Worm (Caenorhabditis elegans): ENCODE data around the gene acl-2.
A peak's percentile ranks its signal among the peaks of the same experiment; 100 is the strongest.

The acl-2 gene

ce11 chrV:10042254-10042653 is 11.4 kb upstream of the acl-2 start (continued):
- no peak for TF ChIP-seq pha-4 (GFP tag; IDR thresholded peaks at IDR 0.05)
- TF ChIP-seq pha-4 (tag; optimal IDR thresholded peaks at IDR 0.05): no peak
- TF ChIP-seq nhr-77 (tag; optimal IDR thresholded peaks at IDR 0.05): no peak
- TF ChIP-seq lin-13 (GFP tag; optimal IDR thresholded peaks at IDR 0.05): no peak
- TF ChIP-seq ama-1 (optimal IDR thresholded peaks at IDR 0.05): no peak
- no peak for TF ChIP-seq egl-43 (GFP tag; IDR thresholded peaks at IDR 0.05)
- TF ChIP-seq cey-2 (tag; optimal IDR thresholded peaks at IDR 0.05; ENCODE audit: borderline replicate concordance, insufficient read depth): no peak
- TF ChIP-seq Y105C5A.15 (GFP tag; IDR thresholded peaks at IDR 0.05): no peak
- TF ChIP-seq unc-130 (GFP tag; optimal IDR thresholded peaks at IDR 0.05): no peak
- TF ChIP-seq F49E8.2 (tag; optimal IDR thresholded peaks at IDR 0.05; ENCODE audit: borderline replicate concordance): no peak
- TF ChIP-seq zfp-2 (tag; optimal IDR thresholded peaks at IDR 0.05): no peak
- no peak for TF ChIP-seq ceh-44 (GFP tag; IDR thresholded peaks at IDR 0.05)
- no peak for TF ChIP-seq lir-3 (tag; optimal IDR thresholded peaks at IDR 0.05)
- peak; percentile 46 for TF ChIP-seq nhr-11 (tag; optimal IDR thresholded peaks at IDR 0.05)
- TF ChIP-seq attf-4 (tag; optimal IDR thresholded peaks at IDR 0.05): no peak
- TF ChIP-seq sdz-12 (GFP tag; optimal IDR thresholded peaks at IDR 0.05): no peak
- TF ChIP-seq lin-38 (GFP tag; IDR thresholded peaks at IDR 0.05): no peak
- no peak for TF ChIP-seq mxl-2 (GFP tag; conservative IDR thresholded peaks at IDR 0.05)
- TF ChIP-seq spr-3 (GFP tag; optimal IDR thresholded peaks at IDR 0.05): peak; percentile 49
- TF ChIP-seq ceh-20 (GFP tag; IDR thresholded peaks at IDR 0.05): peak; percentile 71
- peak in 1 of 2 experiments; percentile 47 for TF ChIP-seq hif-1 (tag; optimal IDR thresholded peaks at IDR 0.05)
- no peak for TF ChIP-seq ceh-32 (tag; optimal IDR thresholded peaks at IDR 0.05; ENCODE audit: poor library complexity)
- no peak for TF ChIP-seq skn-1 (tag; optimal IDR thresholded peaks at IDR 0.05)
- peak; percentile 50; the same call in 1 of the 2 replicates for TF ChIP-seq ctbp-1 (GFP tag; IDR thresholded peaks at IDR 0.05)
- TF ChIP-seq hlh-11 (tag; optimal IDR thresholded peaks at IDR 0.05): peak; percentile 66
- TF ChIP-seq set-16 (GFP tag; IDR thresholded peaks at IDR 0.05): no peak
- no peak for TF ChIP-seq nhr-76 (tag; optimal IDR thresholded peaks at IDR 0.05)
- TF ChIP-seq nhr-41 (GFP tag; IDR thresholded peaks at IDR 0.05): no peak
- 0 out of 2 replicates have a peak, but pooled peaks have one; percentile 48 for TF ChIP-seq zfp-3 (GFP tag; conservative IDR thresholded peaks at IDR 0.05)
- TF ChIP-seq F26F4.8 (GFP tag; conservative IDR thresholded peaks at IDR 0.05): no peak
- no peak for TF ChIP-seq ceh-62 (tag; optimal IDR thresholded peaks at IDR 0.05)
- TF ChIP-seq hmg-1.1 (GFP tag; IDR thresholded peaks at IDR 0.05): peak; percentile 78
- no peak for TF ChIP-seq ceh-82 (tag; optimal IDR thresholded peaks at IDR 0.05)
- no peak for TF ChIP-seq mep-1 (tag; optimal IDR thresholded peaks at IDR 0.05)
- peak; percentile 51 for TF ChIP-seq rbr-2 (tag; optimal IDR thresholded peaks at IDR 0.05)
- no peak for TF ChIP-seq snpc-4 (tag; optimal IDR thresholded peaks at IDR 0.05)
- no peak for TF ChIP-seq dmd-8 (GFP tag; IDR thresholded peaks at IDR 0.05)
- no peak for TF ChIP-seq T20F7.1 (GFP tag; optimal IDR thresholded peaks at IDR 0.05)
- no peak for TF ChIP-seq php-3 (GFP tag; IDR thresholded peaks at IDR 0.05)
- no peak for TF ChIP-seq gei-8 (GFP tag; optimal IDR thresholded peaks at IDR 0.05)
- TF ChIP-seq unc-62 (GFP tag; optimal IDR thresholded peaks at IDR 0.05 in 1 of 2): peak in 1 of 2 experiments; percentile 97
- no peak for TF ChIP-seq unc-62 (tag; optimal IDR thresholded peaks at IDR 0.05)
- no peak for TF ChIP-seq Y48G9A.11 (GFP tag; IDR thresholded peaks at IDR 0.05)
- TF ChIP-seq F10B5.3 (tag; optimal IDR thresholded peaks at IDR 0.05): no peak
- TF ChIP-seq mdt-29 (GFP tag; IDR thresholded peaks at IDR 0.05): no peak
- no peak for TF ChIP-seq madf-5 (GFP tag; IDR thresholded peaks at IDR 0.05)
- no peak for TF ChIP-seq tag-97 (GFP tag; IDR thresholded peaks at IDR 0.05)
- no peak for TF ChIP-seq ztf-11 (tag; optimal IDR thresholded peaks at IDR 0.05)
- TF ChIP-seq duxl-1 (tag; optimal IDR thresholded peaks at IDR 0.05; ENCODE audit: poor library complexity): peak; percentile 31
- peak; percentile 15 for TF ChIP-seq nhr-48 (tag; optimal IDR thresholded peaks at IDR 0.05)
- TF ChIP-seq ZK337.2 (GFP tag; IDR thresholded peaks at IDR 0.05): no peak
- TF ChIP-seq lin-39 (tag; optimal IDR thresholded peaks at IDR 0.05): no peak
- no peak for TF ChIP-seq D1046.2 (GFP tag; IDR thresholded peaks at IDR 0.05)

All from whole organism, L4 larva.